Fruit fly (Drosophila melanogaster): ENCODE measurements around the gene CG44195.
A peak's percentile ranks its signal among the peaks of the same experiment; 100 is the strongest.

The CG44195 gene

dm6 chr3L:7718561-7719417 is 23.3 kb upstream of the CG44195 start, which contains the start of gene Mcad (continued):
- TF ChIP-seq HmgZ (tag; optimal IDR thresholded peaks at IDR 0.05) (peak; percentile 72), CG10565 (GFP tag; optimal IDR thresholded peaks at IDR 0.05) (no peak), CG32767 (GFP tag; IDR thresholded peaks at IDR 0.05) (peak; percentile 91), sens-2 (GFP tag; IDR thresholded peaks at IDR 0.05) (no peak), twi (tag; optimal IDR thresholded peaks at IDR 0.05) (peak; percentile 34), sens (GFP tag) (peak; percentile 89), bsh (GFP tag; optimal IDR thresholded peaks at IDR 0.05) (peak; percentile 70 to 91), Drgx (GFP tag; IDR thresholded peaks at IDR 0.05) (peak; percentile 90), CG7928 (GFP tag; optimal IDR thresholded peaks at IDR 0.05) (peak; percentile 57), Mad (GFP tag; optimal IDR thresholded peaks at IDR 0.05) (peak; percentile 53), MTF-1 (GFP tag; optimal IDR thresholded peaks at IDR 0.05; ENCODE audit: borderline replicate concordance) (peak; percentile 79), Bteb2 (GFP tag; optimal IDR thresholded peaks at IDR 0.05) (peak; percentile 55), CG11247 (GFP tag; IDR thresholded peaks at IDR 0.05) (peak; percentile 92), CG3407 (GFP tag; optimal IDR thresholded peaks at IDR 0.05) (peak; percentile 56), Mrtf (GFP tag; IDR thresholded peaks at IDR 0.05) (peak; percentile 84), CG11398 (GFP tag; optimal IDR thresholded peaks at IDR 0.05) (no peak), pzg (GFP tag; optimal IDR thresholded peaks at IDR 0.05) (peak; percentile 16), jing (GFP tag; optimal IDR thresholded peaks at IDR 0.05) (peak; percentile 61), exex (tag; optimal IDR thresholded peaks at IDR 0.05) (peak; percentile 84), insv (GFP tag; optimal IDR thresholded peaks at IDR 0.05) (no peak), CG15011 (GFP tag; optimal IDR thresholded peaks at IDR 0.05) (peak; percentile 96), CG17328 (GFP tag; IDR thresholded peaks at IDR 0.05) (peak; percentile 73), Dad (GFP tag; optimal IDR thresholded peaks at IDR 0.05) (peak; percentile 63), CG11093 (GFP tag; IDR thresholded peaks at IDR 0.05) (peak; percentile 93), Deaf1 (tag; optimal IDR thresholded peaks at IDR 0.05) (peak; percentile 32), CG33557 (GFP tag; optimal IDR thresholded peaks at IDR 0.05) (no peak), so (GFP tag; IDR thresholded peaks at IDR 0.05) (peak; percentile 90; the same call in 2 of the 3 replicates), Six4 (GFP tag; optimal IDR thresholded peaks at IDR 0.05) (peak; percentile 86), ab (GFP tag; optimal IDR thresholded peaks at IDR 0.05) (peak; percentile 36), pho (GFP tag; optimal IDR thresholded peaks at IDR 0.05) (peak; percentile 71), jigr1 (GFP tag; IDR thresholded peaks at IDR 0.05) (peak; percentile 63; the same call in 2 of the 3 replicates), CG1233 (GFP tag; optimal IDR thresholded peaks at IDR 0.05) (peak; percentile 88), CG17802 (tag; optimal IDR thresholded peaks at IDR 0.05) (peak; percentile 82), zfh2 (GFP tag; optimal IDR thresholded peaks at IDR 0.05) (peak; percentile 52), gcm (GFP tag; optimal IDR thresholded peaks at IDR 0.05) (peak; percentile 68), CG10147 (GFP tag; optimal IDR thresholded peaks at IDR 0.05) (peak; percentile 97), sd (tag; optimal IDR thresholded peaks at IDR 0.05) (peak; percentile 57), dimm (GFP tag; IDR thresholded peaks at IDR 0.05) (peak; percentile 67), CG17829 (tag; optimal IDR thresholded peaks at IDR 0.05) (peak; percentile 74), az2 (GFP tag; optimal IDR thresholded peaks at IDR 0.05) (peak; percentile 85), HLHmδ (GFP tag; optimal IDR thresholded peaks at IDR 0.05) (no peak), Vsx1 (GFP tag; optimal IDR thresholded peaks at IDR 0.05) (peak; percentile 91), CG12155 (GFP tag; optimal IDR thresholded peaks at IDR 0.05) (peak; percentile 77), shn (GFP tag; optimal IDR thresholded peaks at IDR 0.05) (no peak), org-1 (GFP tag; optimal IDR thresholded peaks at IDR 0.05) (peak; percentile 81), Kr (GFP tag; optimal IDR thresholded peaks at IDR 0.05) (no peak), ttk (GFP tag; IDR thresholded peaks at IDR 0.05) (peak; percentile 74), lbe (GFP tag; optimal IDR thresholded peaks at IDR 0.05) (peak; percentile 97), Eip74EF (GFP tag; optimal IDR thresholded peaks at IDR 0.05) (peak in 1 of 2 experiments; percentile 88)
